Worm (Caenorhabditis elegans) whole organism, late embryonic: ENCODE data around the gene nhx-1.

Experiments
- ama-1 ChIP-seq: fragments of 150-350 bp; optimal IDR thresholded peaks from 2 replicates; lab custom pipeline; 2014
- hlh-8 ChIP-seq: sonication (generic microtip); optimal IDR thresholded peaks from 2 replicates; lab custom pipeline; 2016; ENCODE audit warnings: missing genotype, missing genetic modification characterization, missing compliant biosample characterization
- lin-11 ChIP-seq: fragments of 200-800 bp; sonication (Bioruptor generic); optimal IDR thresholded peaks from 2 replicates; lab custom pipeline; 2018; ENCODE audit warnings: mild to moderate bottlenecking, missing genetic modification characterization, missing compliant biosample characterization
- ref-2 ChIP-seq: sonication (generic microtip); optimal IDR thresholded peaks from 2 replicates; lab custom pipeline; 2016; ENCODE audit warnings: missing genetic modification characterization, missing compliant biosample characterization
- unc-42 ChIP-seq: sonication (generic microtip); optimal IDR thresholded peaks from 2 replicates; lab custom pipeline; 2016; ENCODE audit warnings: missing genotype, missing genetic modification characterization, missing compliant biosample characterization
- unc-55 ChIP-seq: sonication (generic microtip); optimal IDR thresholded peaks from 2 replicates; lab custom pipeline; 2017; ENCODE audit warnings: missing biosample characterization, missing genetic modification reagents, missing genetic modification characterization

DNA sequence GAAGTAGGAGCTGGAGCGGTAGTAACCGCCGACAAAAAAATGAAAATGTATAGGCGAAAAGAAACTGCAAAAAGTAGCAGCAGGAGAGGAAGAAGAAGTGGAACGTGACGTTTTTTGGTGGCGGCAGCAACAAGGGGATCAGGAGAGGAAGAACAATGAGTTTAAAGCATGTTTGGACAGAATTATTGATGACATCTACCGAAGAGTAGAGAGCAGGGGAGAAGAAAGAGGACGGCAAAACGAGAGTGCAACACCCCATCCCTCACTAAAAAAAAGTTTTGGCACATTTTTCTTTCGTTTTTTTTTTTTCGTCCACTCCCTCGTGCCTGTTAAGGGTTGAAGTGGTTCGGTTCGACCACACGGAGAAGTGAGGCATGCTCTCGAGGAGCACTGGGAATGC lies 23.0 kb upstream of the nhx-1 start:
- TF ChIP-seq unc-55 (GFP tag; lab: Kevin White, UChicago) (no peak), lin-11 (tag; lab: Kevin White, UChicago) (no peak), hlh-8 (tag; lab: Kevin White, UChicago) (no peak), unc-42 (no peak), ama-1 (lab: Kevin White, UChicago) (no peak), ref-2 (no peak)
